Worm (Caenorhabditis elegans) whole organism, young adult: ENCODE measurements around the gene scav-1.
A peak's percentile ranks its signal among the peaks of the same experiment; 100 is the strongest.

Experiments used
- B0261.1 ChIP-seq: sonication (generic microtip); optimal IDR thresholded peaks from 2 replicates; lab custom pipeline; 2016; ENCODE audit warnings: mild to moderate bottlenecking, missing genetic modification characterization, moderate library complexity, missing compliant biosample characterization
- F52B5.7 ChIP-seq: sonication (generic microtip); optimal IDR thresholded peaks from 2 replicates; lab custom pipeline; 2016; ENCODE audit warnings: mild to moderate bottlenecking, missing genetic modification characterization, missing compliant biosample characterization
- F57A8.1 ChIP-seq: fragments of 200-800 bp; sonication (Bioruptor generic); optimal IDR thresholded peaks from 2 replicates; lab custom pipeline; 2018; ENCODE audit warnings: mild to moderate bottlenecking, missing genetic modification characterization, moderate library complexity, missing compliant biosample characterization
- K11D2.4 ChIP-seq: fragments of 200-800 bp; sonication (Bioruptor generic); IDR thresholded peaks from 2 replicates; pipeline ENCODE4 v1.3.6; 2022; ENCODE audit warnings: missing genetic modification reagents, missing genetic modification characterization, missing compliant biosample characterization
- T07F8.4 ChIP-seq: sonication (generic microtip); optimal IDR thresholded peaks from 2 replicates; lab custom pipeline; 2016; ENCODE audit warnings: mild to moderate bottlenecking, missing genetic modification characterization, moderate library complexity, missing compliant biosample characterization
- Y67H2A.10 ChIP-seq: fragments of 200-800 bp; sonication (Bioruptor generic); conservative IDR thresholded peaks from 2 replicates; pipeline ENCODE4 v1.3.6; 2022; ENCODE audit warnings: missing genetic modification reagents, missing genetic modification characterization, missing compliant biosample characterization
- ZK185.1 ChIP-seq: sonication (generic microtip); optimal IDR thresholded peaks from 2 replicates; lab custom pipeline; 2016; ENCODE audit warnings: mild to moderate bottlenecking, missing genetic modification characterization, missing compliant biosample characterization; ENCODE audit not compliant: poor library complexity, severe bottlenecking
- aptf-3 ChIP-seq: fragments of 200-800 bp; sonication (Bioruptor generic); IDR thresholded peaks from 2 replicates; pipeline ENCODE4 v1.3.6; 2022; ENCODE audit warnings: missing genetic modification characterization, missing compliant biosample characterization
- atf-7 ChIP-seq: sonication (generic microtip); optimal IDR thresholded peaks from 2 replicates; lab custom pipeline; 2017; ENCODE audit warnings: mild to moderate bottlenecking, missing genetic modification characterization, missing compliant biosample characterization
- ccch-3 ChIP-seq: fragments of 200-800 bp; sonication (Bioruptor generic); optimal IDR thresholded peaks from 2 replicates; lab custom pipeline; 2018; ENCODE audit warnings: mild to moderate bottlenecking, missing genetic modification characterization, missing compliant biosample characterization
- ceh-100 ChIP-seq: fragments of 200-800 bp; sonication (Bioruptor generic); IDR thresholded peaks from 2 replicates; pipeline ENCODE4 v1.3.6; 2022; ENCODE audit warnings: missing genetic modification reagents, missing genetic modification characterization, missing compliant biosample characterization
- ceh-40 ChIP-seq: fragments of 200-800 bp; sonication (Bioruptor generic); IDR thresholded peaks from 2 replicates; pipeline ENCODE4 v1.3.6; 2022; ENCODE audit warnings: missing genetic modification characterization, missing compliant biosample characterization
- ceh-58 ChIP-seq: fragments of 200-800 bp; sonication (Bioruptor generic); IDR thresholded peaks from 2 replicates; pipeline ENCODE4 v1.3.6; 2022; ENCODE audit warnings: missing genetic modification characterization, missing compliant biosample characterization
- ceh-91 ChIP-seq: fragments of 200-800 bp; sonication (Bioruptor generic); IDR thresholded peaks from 2 replicates; pipeline ENCODE4 v1.3.6; 2022; ENCODE audit warnings: missing genetic modification reagents, missing genetic modification characterization, missing compliant biosample characterization
- chd-7 ChIP-seq: sonication (generic microtip); optimal IDR thresholded peaks from 2 replicates; lab custom pipeline; 2016; ENCODE audit warnings: mild to moderate bottlenecking, missing genetic modification characterization, moderate library complexity, missing compliant biosample characterization
- dpff-1 ChIP-seq: sonication (generic microtip); optimal IDR thresholded peaks from 2 replicates; lab custom pipeline; 2017; ENCODE audit warnings: mild to moderate bottlenecking, missing genetic modification characterization, missing compliant biosample characterization
- egrh-3 ChIP-seq: fragments of 200-800 bp; sonication (Bioruptor generic); IDR thresholded peaks from 2 replicates; pipeline ENCODE4 v1.3.6; 2022; ENCODE audit warnings: missing genetic modification reagents, missing genetic modification characterization, missing compliant biosample characterization
- ets-4 ChIP-seq: fragments of 200-800 bp; sonication (Bioruptor generic); optimal IDR thresholded peaks from 2 replicates; lab custom pipeline; 2018; ENCODE audit warnings: mild to moderate bottlenecking, missing genetic modification characterization, missing compliant biosample characterization
- gei-17 ChIP-seq: fragments of 200-800 bp; sonication (Bioruptor generic); optimal IDR thresholded peaks from 2 replicates; lab custom pipeline; 2018; ENCODE audit warnings: mild to moderate bottlenecking, missing genetic modification characterization, missing compliant biosample characterization
- hlh-12 ChIP-seq: sonication (generic microtip); optimal IDR thresholded peaks from 2 replicates; lab custom pipeline; 2016; ENCODE audit warnings: missing genetic modification characterization, missing compliant biosample characterization
- hlh-26 ChIP-seq: fragments of 200-800 bp; sonication (Bioruptor generic); conservative IDR thresholded peaks from 2 replicates; pipeline ENCODE4 v1.3.6; 2022; ENCODE audit warnings: missing genetic modification reagents, missing genetic modification characterization, missing compliant biosample characterization
- hmg-1.2 ChIP-seq: fragments of 200-800 bp; sonication (Bioruptor generic); IDR thresholded peaks from 2 replicates; pipeline ENCODE4 v1.3.6; 2022; ENCODE audit warnings: missing genetic modification reagents, missing genetic modification characterization, missing compliant biosample characterization
- lsy-27 ChIP-seq: sonication (generic microtip); optimal IDR thresholded peaks from 2 replicates; lab custom pipeline; 2017; ENCODE audit warnings: missing genetic modification characterization, mild to moderate bottlenecking, missing compliant biosample characterization, antibody characterized with exemption, missing genotype, borderline replicate concordance; ENCODE audit not compliant: insufficient read depth
- mcd-1 ChIP-seq: fragments of 200-800 bp; sonication (Bioruptor generic); IDR thresholded peaks from 2 replicates; pipeline ENCODE4 v1.3.6; 2022; ENCODE audit warnings: missing genetic modification reagents, missing genetic modification characterization, missing compliant biosample characterization
- mxl-1 ChIP-seq: sonication (generic microtip); optimal IDR thresholded peaks from 2 replicates; lab custom pipeline; 2016; ENCODE audit warnings: missing genetic modification characterization, missing compliant biosample characterization
- nfya-1 ChIP-seq: sonication (generic microtip); optimal IDR thresholded peaks from 2 replicates; lab custom pipeline; 2017; ENCODE audit warnings: antibody characterized with exemption, missing compliant biosample characterization, missing genetic modification characterization, borderline replicate concordance; ENCODE audit not compliant: insufficient read depth
- nhr-179 ChIP-seq: sonication (generic microtip); optimal IDR thresholded peaks from 2 replicates; lab custom pipeline; 2016; ENCODE audit warnings: mild to moderate bottlenecking, missing genetic modification characterization, missing compliant biosample characterization
- nhr-27 ChIP-seq: fragments of 200-800 bp; sonication (Bioruptor generic); optimal IDR thresholded peaks from 2 replicates; lab custom pipeline; 2018; ENCODE audit warnings: mild to moderate bottlenecking, missing genetic modification characterization, moderate library complexity, missing compliant biosample characterization
- nhr-90 ChIP-seq: sonication (generic microtip); optimal IDR thresholded peaks from 2 replicates; lab custom pipeline; 2016; ENCODE audit warnings: missing genotype, mild to moderate bottlenecking, missing genetic modification characterization, missing compliant biosample characterization
- pbrm-1 ChIP-seq: fragments of 200-800 bp; sonication (Bioruptor generic); IDR thresholded peaks from 2 replicates; pipeline ENCODE4 v1.3.6; 2022; ENCODE audit warnings: missing genetic modification reagents, missing genetic modification characterization, missing compliant biosample characterization
- rcor-1 ChIP-seq: fragments of 200-800 bp; sonication (Bioruptor generic); IDR thresholded peaks from 2 replicates; pipeline ENCODE4 v1.3.6; 2022; ENCODE audit warnings: missing genetic modification reagents, missing genetic modification characterization, missing compliant biosample characterization
- rec-8 ChIP-seq, 2 experiments: sonication (generic microtip); optimal IDR thresholded peaks; 2 replicates each; lab custom pipeline; 2016; ENCODE audit warnings: mild to moderate bottlenecking in 2 of 2, missing genetic modification characterization in 2 of 2, missing genetic modification reagents in 2 of 2, missing genotype in 2 of 2, missing biosample characterization in 1 of 2, missing compliant biosample characterization in 1 of 2, moderate library complexity in 1 of 2
- rpc-1 ChIP-seq, 2 experiments: fragments of 150-350 bp in 1 of 2; sonication (generic microtip) in 1 of 2; optimal IDR thresholded peaks; 2 replicates each; lab custom pipeline; 2014 to 2018; ENCODE audit warnings: missing biosample characterization in 1 of 2, missing genetic modification characterization in 1 of 2, missing genetic modification reagents in 1 of 2, missing genotype in 1 of 2
- snpc-1.3 ChIP-seq: sonication (generic microtip); optimal IDR thresholded peaks from 2 replicates; lab custom pipeline; 2017; ENCODE audit warnings: missing genetic modification characterization, mild to moderate bottlenecking, missing compliant biosample characterization, antibody characterized with exemption, moderate library complexity, missing genotype, missing genetic modification reagents; ENCODE audit not compliant: insufficient read depth
- snpc-3.4 ChIP-seq: sonication (generic microtip); optimal IDR thresholded peaks from 2 replicates; lab custom pipeline; 2017; ENCODE audit warnings: missing genetic modification characterization, mild to moderate bottlenecking, missing compliant biosample characterization, antibody characterized with exemption, moderate library complexity, missing genotype, missing genetic modification reagents
- somi-1 ChIP-seq: fragments of 200-800 bp; sonication (Bioruptor generic); optimal IDR thresholded peaks from 2 replicates; lab custom pipeline; 2018; ENCODE audit warnings: mild to moderate bottlenecking, missing genetic modification characterization, missing compliant biosample characterization
- tbp1 ChIP-seq: fragments of 200-800 bp; sonication (Bioruptor generic); optimal IDR thresholded peaks from 2 replicates; lab custom pipeline; 2018; ENCODE audit warnings: mild to moderate bottlenecking, missing genetic modification characterization, missing compliant biosample characterization
- ztf-25 ChIP-seq: fragments of 200-800 bp; sonication (Bioruptor generic); IDR thresholded peaks from 2 replicates; pipeline ENCODE4 v1.3.6; 2022; ENCODE audit warnings: missing genetic modification reagents, missing genetic modification characterization, missing compliant biosample characterization
- ztf-3 ChIP-seq: fragments of 200-800 bp; sonication (Bioruptor generic); optimal IDR thresholded peaks from 2 replicates; lab custom pipeline; 2018; ENCODE audit warnings: mild to moderate bottlenecking, missing genetic modification characterization, missing compliant biosample characterization
- ztf-6 ChIP-seq: fragments of 200-800 bp; sonication (Bioruptor generic); IDR thresholded peaks from 2 replicates; pipeline ENCODE4 v1.3.6; 2022; ENCODE audit warnings: missing genetic modification reagents, missing genetic modification characterization, missing compliant biosample characterization

Gene scav-1

DNA sequence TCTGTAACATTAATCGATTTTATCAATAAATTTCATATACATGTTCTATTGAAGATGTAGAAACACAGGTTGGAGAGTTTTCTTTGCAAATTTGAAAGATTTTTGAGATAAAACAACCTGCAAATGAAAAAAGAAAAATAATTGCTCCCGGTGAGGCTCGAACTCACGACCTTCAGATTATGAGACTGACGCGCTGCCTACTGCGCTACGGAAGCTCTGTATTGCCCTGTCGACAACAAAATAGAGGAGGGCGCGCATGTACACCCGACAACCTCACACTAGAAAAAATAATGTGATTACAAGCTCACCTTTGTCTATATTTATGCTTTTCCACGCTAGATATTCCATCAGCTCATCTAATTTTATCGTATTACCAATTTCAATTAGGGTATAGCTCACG lies 6.9 kb upstream of the scav-1 start (continued):
- TF ChIP-seq hmg-1.2 (GFP tag; lab: Robert Waterston, UW) (peak; percentile 74), rpc-1 (optimal IDR thresholded peaks at IDR 0.05; lab: Kevin White, UChicago) (peak; percentile 80), rpc-1 (tag; optimal IDR thresholded peaks at IDR 0.05; lab: Kevin White, UChicago) (peak; percentile 89), ceh-100 (GFP tag; lab: Robert Waterston, UW) (no peak), atf-7 (tag; lab: Kevin White, UChicago) (peak; percentile 7), rec-8 (tag; optimal IDR thresholded peaks at IDR 0.05; lab: Kevin White, UChicago) (peak; percentile 1 to 35), T07F8.4 (tag; lab: Kevin White, UChicago) (peak; percentile 38), gei-17 (GFP tag; lab: Kevin White, UChicago) (no peak), ceh-40 (peak; percentile 48; the same call in 1 of the 2 replicates), ztf-6 (GFP tag; lab: Robert Waterston, UW) (no peak), chd-7 (tag; lab: Kevin White, UChicago) (peak; percentile 20), tbp1 (peak; percentile 92), aptf-3 (GFP tag; lab: Robert Waterston, UW) (0 out of 2 replicates have a peak, but pooled peaks have one; percentile 48), mxl-1 (tag; lab: Kevin White, UChicago) (peak; percentile 77), hlh-12 (tag; lab: Kevin White, UChicago) (no peak), nhr-179 (tag; lab: Kevin White, UChicago) (no peak), ccch-3 (no peak), lsy-27 (tag; lab: Kevin White, UChicago) (no peak), B0261.1 (peak; percentile 91), F57A8.1 (no peak), pbrm-1 (peak; percentile 51; the same call in 1 of the 2 replicates), hlh-26 (GFP tag; lab: Robert Waterston, UW) (no peak), somi-1 (GFP tag; lab: Kevin White, UChicago) (no peak), K11D2.4 (GFP tag; lab: Robert Waterston, UW) (no peak), mcd-1 (GFP tag; lab: Robert Waterston, UW) (peak; percentile 48), nhr-90 (tag; lab: Kevin White, UChicago) (peak; percentile 74), snpc-1.3 (peak; percentile 39), ceh-91 (GFP tag; lab: Robert Waterston, UW) (no peak), ets-4 (GFP tag; lab: Kevin White, UChicago) (no peak), egrh-3 (0 out of 2 replicates have a peak, but pooled peaks have one; percentile 17), ztf-25 (GFP tag; lab: Robert Waterston, UW) (0 out of 2 replicates have a peak, but pooled peaks have one; percentile 51), ZK185.1 (tag; lab: Kevin White, UChicago) (no peak), snpc-3.4 (tag; lab: Kevin White, UChicago) (peak; percentile 47), nfya-1 (tag; lab: Kevin White, UChicago) (no peak), ceh-58 (GFP tag; lab: Robert Waterston, UW) (no peak), Y67H2A.10 (GFP tag; lab: Robert Waterston, UW) (no peak), ztf-3 (no peak), dpff-1 (tag; lab: Kevin White, UChicago) (no peak), nhr-27 (tag; lab: Kevin White, UChicago) (no peak), rcor-1 (GFP tag; lab: Robert Waterston, UW) (peak; percentile 74), F52B5.7 (tag; lab: Kevin White, UChicago) (no peak)
